Fruit fly (Drosophila melanogaster) whole organism, embryonic: ENCODE measurements around the gene CG5273.

Experiments
- ase ChIP-seq: fragments of 200-800 bp; sonication (Bioruptor generic); IDR thresholded peaks from 3 replicates; pipeline ENCODE4 v1.3.6; 2022; ENCODE audit warnings: missing biosample characterization, missing genetic modification characterization
- en ChIP-seq: fragments of 200-800 bp; sonication (Bioruptor generic); optimal IDR thresholded peaks from 2 replicates; lab custom pipeline; 2016; ENCODE audit warnings: missing biosample characterization, missing genetic modification characterization

- TF ChIP-seq ase (GFP tag; lab: Robert Waterston, UW) = no peak
- TF ChIP-seq en = no peak
Observed at dm6 chrX:792923-793322, 33.5 kb downstream of the CG5273 start, which contains the start of gene CG16989.
